Fruit fly (Drosophila melanogaster) whole organism, prepupa: ENCODE results near the gene CG15385.

Experiments used
- Blimp-1 ChIP-seq: fragments of 200-800 bp; sonication (Bioruptor generic); optimal IDR thresholded peaks from 3 replicates; lab custom pipeline; 2017; ENCODE audit warnings: missing biosample characterization, missing genetic modification characterization, mild to moderate bottlenecking, moderate library complexity, missing genetic modification reagents
- CG11294 ChIP-seq: fragments of 200-800 bp; sonication (Bioruptor generic); IDR thresholded peaks from 2 replicates; pipeline ENCODE4 v1.3.6; 2022; ENCODE audit warnings: missing biosample characterization, missing genetic modification characterization
- CG11762 ChIP-seq: fragments of 200-800 bp; sonication (Bioruptor generic); optimal IDR thresholded peaks from 3 replicates; lab custom pipeline; 2016; ENCODE audit warnings: missing biosample characterization, missing genetic modification characterization; ENCODE audit not compliant: insufficient read depth
- CG11902 ChIP-seq: fragments of 200-800 bp; sonication (Bioruptor generic); optimal IDR thresholded peaks from 3 replicates; lab custom pipeline; 2016; ENCODE audit warnings: missing biosample characterization, missing genetic modification characterization
- CG15336 ChIP-seq: fragments of 200-800 bp; sonication (Bioruptor generic); IDR thresholded peaks from 2 replicates; pipeline ENCODE4 v1.3.6; 2022; ENCODE audit warnings: missing biosample characterization, missing genetic modification characterization
- CG1621 ChIP-seq: fragments of 200-800 bp; sonication (Bioruptor generic); optimal IDR thresholded peaks from 3 replicates; lab custom pipeline; 2018; ENCODE audit warnings: missing biosample characterization, mild to moderate bottlenecking, missing genetic modification characterization
- CG3032 ChIP-seq: fragments of 200-800 bp; optimal IDR thresholded peaks from 2 replicates; lab custom pipeline; 2019; ENCODE audit warnings: missing biosample characterization, mild to moderate bottlenecking, missing genetic modification characterization, moderate library complexity
- CG31627 ChIP-seq: fragments of 200-800 bp; sonication (Bioruptor generic); optimal IDR thresholded peaks from 3 replicates; lab custom pipeline; 2016; ENCODE audit warnings: missing biosample characterization, missing genetic modification characterization
- CG34406 ChIP-seq: fragments of 200-800 bp; sonication (Bioruptor generic); optimal IDR thresholded peaks from 3 replicates; lab custom pipeline; 2016; ENCODE audit warnings: missing biosample characterization, missing genetic modification characterization
- CG3919 ChIP-seq: fragments of 200-800 bp; sonication (Bioruptor generic); optimal IDR thresholded peaks from 3 replicates; lab custom pipeline; 2016; ENCODE audit warnings: missing biosample characterization, missing genetic modification characterization
- CG4318 ChIP-seq: fragments of 200-800 bp; sonication (Bioruptor generic); optimal IDR thresholded peaks from 3 replicates; lab custom pipeline; 2017; ENCODE audit warnings: missing biosample characterization, mild to moderate bottlenecking, missing genetic modification characterization
- CG6276 ChIP-seq: fragments of 200-800 bp; sonication (Bioruptor generic); optimal IDR thresholded peaks from 2 replicates; lab custom pipeline; 2017; ENCODE audit warnings: missing biosample characterization, mild to moderate bottlenecking, missing genetic modification characterization
- CG6792 ChIP-seq: fragments of 200-800 bp; sonication (Bioruptor generic); optimal IDR thresholded peaks from 3 replicates; lab custom pipeline; 2016; ENCODE audit warnings: missing biosample characterization, missing genetic modification characterization
- CG6808 ChIP-seq: fragments of 200-800 bp; sonication (Bioruptor generic); optimal IDR thresholded peaks from 3 replicates; lab custom pipeline; 2017; ENCODE audit warnings: missing biosample characterization, missing genetic modification characterization, mild to moderate bottlenecking, moderate library complexity, missing genetic modification reagents
- CG6854 ChIP-seq: fragments of 200-800 bp; sonication (Bioruptor generic); optimal IDR thresholded peaks from 2 replicates; lab custom pipeline; 2017; ENCODE audit warnings: missing biosample characterization, mild to moderate bottlenecking, missing genetic modification characterization
- CG8119 ChIP-seq: fragments of 200-800 bp; sonication (Bioruptor generic); IDR thresholded peaks from 3 replicates; pipeline ENCODE4 v1.3.6; 2022; ENCODE audit warnings: missing biosample characterization, missing genetic modification characterization
- CG8319 ChIP-seq: fragments of 200-800 bp; sonication (Bioruptor generic); optimal IDR thresholded peaks from 3 replicates; lab custom pipeline; 2016; ENCODE audit warnings: missing biosample characterization, missing genetic modification characterization
- CG8632 ChIP-seq: fragments of 200-800 bp; sonication (Bioruptor generic); optimal IDR thresholded peaks from 3 replicates; lab custom pipeline; 2016; ENCODE audit warnings: missing biosample characterization, missing genetic modification characterization
- CG9139 ChIP-seq: fragments of 200-800 bp; sonication (Bioruptor generic); optimal IDR thresholded peaks from 3 replicates; lab custom pipeline; 2017; ENCODE audit warnings: missing biosample characterization, mild to moderate bottlenecking, missing genetic modification characterization
- Eip75B ChIP-seq: fragments of 200-800 bp; sonication (Bioruptor generic); optimal IDR thresholded peaks from 3 replicates; lab custom pipeline; 2016; ENCODE audit warnings: missing biosample characterization, missing genetic modification characterization
- Eip78C ChIP-seq: fragments of 200-800 bp; sonication (Bioruptor generic); peaks from one replicate; lab custom pipeline; 2016; ENCODE audit warnings: missing biosample characterization, missing genetic modification characterization
- Eip93F ChIP-seq: fragments of 200-800 bp; sonication (Bioruptor generic); optimal IDR thresholded peaks from 2 replicates; lab custom pipeline; 2016; ENCODE audit warnings: missing biosample characterization, mild to moderate bottlenecking, missing genetic modification characterization
- Ets21C ChIP-seq: fragments of 200-800 bp; sonication (Bioruptor generic); optimal IDR thresholded peaks from 3 replicates; lab custom pipeline; 2016; ENCODE audit warnings: missing biosample characterization, missing genetic modification characterization
- Gug ChIP-seq: fragments of 200-800 bp; sonication (Bioruptor generic); IDR thresholded peaks from 2 replicates; pipeline ENCODE4 v1.3.6; 2022; ENCODE audit warnings: missing biosample characterization, missing genetic modification characterization
- Hr38 ChIP-seq: sonication (Bioruptor generic); optimal IDR thresholded peaks from 2 replicates; lab custom pipeline; 2016; ENCODE audit warnings: missing biosample characterization, missing genetic modification characterization
- Hr4 ChIP-seq: fragments of 200-800 bp; sonication (Bioruptor generic); optimal IDR thresholded peaks from 3 replicates; lab custom pipeline; 2016; ENCODE audit warnings: missing biosample characterization, missing genetic modification characterization
- Lpt ChIP-seq: fragments of 200-800 bp; sonication (Bioruptor generic); optimal IDR thresholded peaks from 3 replicates; lab custom pipeline; 2016; ENCODE audit warnings: missing biosample characterization, missing genetic modification characterization
- Met ChIP-seq: fragments of 200-800 bp; sonication (Bioruptor generic); optimal IDR thresholded peaks from 3 replicates; lab custom pipeline; 2016; ENCODE audit warnings: missing biosample characterization, missing genetic modification characterization
- OdsH ChIP-seq: fragments of 200-800 bp; sonication (Bioruptor generic); optimal IDR thresholded peaks from 3 replicates; lab custom pipeline; 2016; ENCODE audit warnings: missing biosample characterization, missing genetic modification characterization
- Smox ChIP-seq: fragments of 200-800 bp; sonication (Bioruptor generic); optimal IDR thresholded peaks from 3 replicates; lab custom pipeline; 2016; ENCODE audit warnings: missing biosample characterization, missing genetic modification characterization
- Sox102F ChIP-seq: fragments of 200-800 bp; sonication (Bioruptor generic); optimal IDR thresholded peaks from 2 replicates; lab custom pipeline; 2016; ENCODE audit warnings: missing biosample characterization, mild to moderate bottlenecking, missing genetic modification characterization
- Sox15 ChIP-seq: fragments of 200-800 bp; sonication (Bioruptor generic); optimal IDR thresholded peaks from 3 replicates; lab custom pipeline; 2016; ENCODE audit warnings: missing biosample characterization, missing genetic modification characterization
- achi ChIP-seq: fragments of 200-800 bp; sonication (Bioruptor generic); optimal IDR thresholded peaks from 3 replicates; lab custom pipeline; 2016; ENCODE audit warnings: missing biosample characterization, missing genetic modification characterization
- cyc ChIP-seq: fragments of 200-800 bp; sonication (Bioruptor generic); optimal IDR thresholded peaks from 3 replicates; lab custom pipeline; 2016; ENCODE audit warnings: missing biosample characterization, missing genetic modification characterization
- dac ChIP-seq: fragments of 200-800 bp; sonication (Bioruptor generic); optimal IDR thresholded peaks from 2 replicates; lab custom pipeline; 2017; ENCODE audit warnings: missing biosample characterization, mild to moderate bottlenecking, missing genetic modification characterization
- dsx ChIP-seq: fragments of 200-800 bp; optimal IDR thresholded peaks from 3 replicates; lab custom pipeline; 2019; ENCODE audit warnings: missing biosample characterization, mild to moderate bottlenecking, missing genetic modification characterization, moderate library complexity; ENCODE audit not compliant: poor library complexity, severe bottlenecking
- esn ChIP-seq: fragments of 200-800 bp; sonication (Bioruptor generic); optimal IDR thresholded peaks from 2 replicates; lab custom pipeline; 2016; ENCODE audit warnings: missing biosample characterization, mild to moderate bottlenecking, missing genetic modification characterization, moderate library complexity
- fd85E ChIP-seq: fragments of 200-800 bp; sonication (Bioruptor generic); optimal IDR thresholded peaks from 3 replicates; lab custom pipeline; 2016; ENCODE audit warnings: missing biosample characterization, missing genetic modification characterization
- fkh ChIP-seq: fragments of 200-800 bp; sonication (Bioruptor generic); optimal IDR thresholded peaks from 3 replicates; lab custom pipeline; 2017; ENCODE audit warnings: missing biosample characterization, mild to moderate bottlenecking, missing genetic modification characterization, moderate library complexity
- lz ChIP-seq: fragments of 200-800 bp; sonication (Bioruptor generic); optimal IDR thresholded peaks from 3 replicates; lab custom pipeline; 2016; ENCODE audit warnings: missing biosample characterization, missing genetic modification characterization
- pdm3 ChIP-seq: fragments of 200-800 bp; sonication (Bioruptor generic); optimal IDR thresholded peaks from 3 replicates; lab custom pipeline; 2016; ENCODE audit warnings: missing biosample characterization, missing genetic modification characterization
- salr ChIP-seq, 2 experiments: fragments of 200-800 bp; sonication (Bioruptor generic); optimal IDR thresholded peaks; 3 replicates each; lab custom pipeline; 2016 to 2018; ENCODE audit warnings: missing biosample characterization in 2 of 2, missing genetic modification characterization in 2 of 2, mild to moderate bottlenecking in 1 of 2
- spab ChIP-seq: fragments of 200-800 bp; sonication (Bioruptor generic); optimal IDR thresholded peaks from 2 replicates; lab custom pipeline; 2017; ENCODE audit warnings: missing biosample characterization, mild to moderate bottlenecking, missing genetic modification characterization, missing genetic modification reagents
- ss ChIP-seq, 2 experiments: fragments of 200-800 bp; sonication (Bioruptor generic); optimal IDR thresholded peaks; 2 replicates in 1 of 2; 3 replicates in 1 of 2; lab custom pipeline; 2017 to 2018; ENCODE audit warnings: mild to moderate bottlenecking in 2 of 2, missing biosample characterization in 2 of 2, missing genetic modification characterization in 2 of 2, moderate library complexity in 1 of 2
- svp ChIP-seq: fragments of 200-800 bp; sonication (Bioruptor generic); peaks from one replicate; lab custom pipeline; 2016; ENCODE audit warnings: missing biosample characterization, missing genetic modification characterization
- topi ChIP-seq: fragments of 200-800 bp; sonication (Bioruptor generic); optimal IDR thresholded peaks from 3 replicates; lab custom pipeline; 2016; ENCODE audit warnings: missing biosample characterization, missing genetic modification characterization
- vri ChIP-seq: fragments of 200-800 bp; sonication (Bioruptor generic); optimal IDR thresholded peaks from 3 replicates; lab custom pipeline; 2016; ENCODE audit warnings: missing biosample characterization, mild to moderate bottlenecking, missing genetic modification characterization

CG15385 gene

DNA sequence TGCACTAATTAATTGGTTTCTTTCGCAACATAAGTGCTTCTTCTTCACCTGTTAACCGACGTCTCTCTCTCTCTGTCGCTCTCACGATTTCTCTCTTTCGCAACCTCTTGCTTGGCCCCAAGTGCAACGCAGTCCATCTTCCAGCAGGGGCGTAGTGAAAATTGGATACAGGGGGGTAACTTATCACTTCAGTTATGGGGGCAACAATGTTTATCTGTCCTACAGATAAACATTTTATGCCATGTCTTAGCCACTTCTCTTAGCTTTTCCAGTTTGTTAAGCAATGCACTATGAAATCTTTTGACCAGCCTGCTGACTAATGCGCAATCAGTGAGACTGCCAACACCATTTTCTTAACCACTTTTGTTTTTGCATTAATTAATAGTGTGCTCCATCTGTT is 14.9 kb upstream of the CG15385 start (continued):
- TF ChIP-seq OdsH (GFP tag; lab: Kevin White, UChicago) (peak; percentile 85), Lpt (GFP tag; lab: Kevin White, UChicago) (peak; percentile 60), Ets21C (peak; percentile 68), Sox102F (GFP tag; lab: Kevin White, UChicago) (peak; percentile 83), CG4318 (no peak), achi (peak; percentile 74), ss (GFP tag; optimal IDR thresholded peaks at IDR 0.05; lab: Kevin White, UChicago) (peak; percentile 29 to 33), Eip93F (GFP tag; lab: Kevin White, UChicago) (no peak)

dm6 chr2L:2226259-2227121 is 14.1 kb upstream of the CG15385 start, which contains the start of the genes CG15387 and sau:
Gene CG15387 (minus strand): TSS chr2L:2226294.
Gene sau (plus strand): TSS chr2L:2226342.
- TF ChIP-seq Hr38 (GFP tag; lab: Kevin White, UChicago) (peak; percentile 72), CG11294 (GFP tag; lab: Robert Waterston, UW) (peak; percentile 45; the same call in 1 of the 2 replicates), Lpt (GFP tag; lab: Kevin White, UChicago) (peak; percentile 42), Sox15 (GFP tag; lab: Kevin White, UChicago) (peak; percentile 71), svp (peak; percentile 94), CG6808 (GFP tag; lab: Kevin White, UChicago) (peak; percentile 53), CG6854 (peak; percentile 39), CG8119 (peak; percentile 33; the same call in 1 of the 3 replicates), CG8319 (peak; percentile 57), spab (GFP tag; lab: Kevin White, UChicago) (peak; percentile 50), Gug (GFP tag; lab: Robert Waterston, UW) (peak; percentile 68), CG1621 (tag; lab: Kevin White, UChicago) (peak; percentile 52), CG6276 (GFP tag; lab: Kevin White, UChicago) (peak; percentile 34), dsx (peak; percentile 81), Blimp-1 (GFP tag; lab: Kevin White, UChicago) (peak; percentile 64), fkh (GFP tag; lab: Kevin White, UChicago) (peak; percentile 45), CG9139 (GFP tag; lab: Kevin White, UChicago) (peak; percentile 43), OdsH (GFP tag; lab: Kevin White, UChicago) (peak; percentile 90), Eip75B (GFP tag; lab: Kevin White, UChicago) (peak; percentile 84), CG6792 (GFP tag; lab: Kevin White, UChicago) (peak; percentile 74), fd85E (GFP tag; lab: Kevin White, UChicago) (peak; percentile 59), ss (GFP tag; optimal IDR thresholded peaks at IDR 0.05; lab: Kevin White, UChicago) (peak; percentile 2 to 79), CG15336 (GFP tag; lab: Robert Waterston, UW) (peak; percentile 56), esn (peak; percentile 93), Smox (GFP tag; lab: Kevin White, UChicago) (peak; percentile 88), CG4318 (peak; percentile 21), CG11762 (GFP tag; lab: Kevin White, UChicago) (peak; percentile 48), CG3919 (GFP tag; lab: Kevin White, UChicago) (peak; percentile 87), salr (GFP tag; optimal IDR thresholded peaks at IDR 0.05; lab: Kevin White, UChicago) (peak; percentile 55 to 84), vri (peak; percentile 84), lz (peak; percentile 93), cyc (GFP tag; lab: Kevin White, UChicago) (peak; percentile 90), topi (GFP tag; lab: Kevin White, UChicago) (peak; percentile 90), CG31627 (GFP tag; lab: Kevin White, UChicago) (peak; percentile 92), Hr4 (GFP tag; lab: Kevin White, UChicago) (peak; percentile 90), CG3032 (tag; lab: Kevin White, UChicago) (peak; percentile 84), dac (peak; percentile 54), Met (peak; percentile 90), CG11902 (GFP tag; lab: Kevin White, UChicago) (peak; percentile 75), CG8632 (GFP tag; lab: Kevin White, UChicago) (peak; percentile 74), pdm3 (peak; percentile 91), Eip78C (GFP tag; lab: Kevin White, UChicago) (peak; percentile 95), CG34406 (GFP tag; lab: Kevin White, UChicago) (peak; percentile 81)
